Fruit fly (Drosophila melanogaster): ENCODE data around the gene Xport-A.
A peak's percentile ranks its signal among the peaks of the same experiment; 100 is the strongest.

The Xport-A gene

DNA sequence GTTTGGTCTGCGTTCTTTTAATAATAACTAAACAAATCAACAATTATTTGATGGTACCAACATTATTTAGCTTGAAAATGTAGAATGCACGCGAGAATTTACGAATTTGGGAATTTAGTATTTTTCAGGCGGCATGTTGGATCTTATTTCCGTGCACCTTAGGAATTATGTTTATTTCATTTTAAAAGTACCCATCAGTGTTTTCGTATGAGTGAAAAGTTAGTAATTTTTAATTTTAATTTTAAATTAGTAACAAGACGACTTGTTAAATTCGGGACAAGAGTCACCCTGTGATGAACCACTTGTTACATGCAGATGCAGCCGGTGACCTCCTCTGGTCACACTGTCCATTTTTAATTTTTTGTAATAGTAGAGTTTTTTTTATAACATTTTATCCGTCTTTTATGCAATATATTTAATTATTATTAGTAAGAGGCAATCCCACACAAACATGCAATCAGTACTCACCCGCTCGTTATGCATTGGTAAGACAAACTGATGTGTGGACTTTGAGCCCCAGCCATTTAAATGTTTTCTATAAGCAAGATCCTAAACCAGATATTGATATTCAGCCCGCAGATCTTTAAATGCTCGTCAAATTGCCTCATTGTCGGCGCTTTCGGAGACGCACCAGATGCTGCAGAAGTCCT, 37.7 kb downstream of the Xport-A start, which contains the start of the genes CG17186 and Arc42 (continued):
- TF ChIP-seq CG6854 (GFP tag; optimal IDR thresholded peaks at IDR 0.05) = no peak
- peak; percentile 28 for TF ChIP-seq CG10654 (GFP tag; optimal IDR thresholded peaks at IDR 0.05)
- no peak for TF ChIP-seq tio (GFP tag; optimal IDR thresholded peaks at IDR 0.05)
- TF ChIP-seq ro (GFP tag; IDR thresholded peaks at IDR 0.05) = no peak
- no peak for TF ChIP-seq gcm (GFP tag; optimal IDR thresholded peaks at IDR 0.05)
- TF ChIP-seq Gsc (GFP tag; IDR thresholded peaks at IDR 0.05) = no peak
- no peak for TF ChIP-seq Doc2 (GFP tag; IDR thresholded peaks at IDR 0.05)
- TF ChIP-seq CG4730 (GFP tag; IDR thresholded peaks at IDR 0.05) = no peak
- TF ChIP-seq Aef1 (GFP tag; IDR thresholded peaks at IDR 0.05) = no peak
- no peak for TF ChIP-seq usp (GFP tag; optimal IDR thresholded peaks at IDR 0.05)
- TF ChIP-seq Opbp (GFP tag; IDR thresholded peaks at IDR 0.05; ENCODE audit: partially characterized antibody) = no peak
- TF ChIP-seq Trl (optimal IDR thresholded peaks at IDR 0.05) = no peak
- no peak for TF ChIP-seq Trl (GFP tag; optimal IDR thresholded peaks at IDR 0.05)
- no peak for TF ChIP-seq cad (GFP tag; optimal IDR thresholded peaks at IDR 0.05)
- TF ChIP-seq CG12219 (GFP tag; optimal IDR thresholded peaks at IDR 0.05) = no peak
- no peak for TF ChIP-seq CG17912 (GFP tag; optimal IDR thresholded peaks at IDR 0.05)
- no peak for TF ChIP-seq CG9609 (GFP tag; optimal IDR thresholded peaks at IDR 0.05)
- TF ChIP-seq yki (optimal IDR thresholded peaks at IDR 0.05) = no peak
- peak in 1 of 3 experiments; percentile 21 for TF ChIP-seq lola (GFP tag; optimal IDR thresholded peaks at IDR 0.05)
- no peak for TF ChIP-seq CG6272 (GFP tag; IDR thresholded peaks at IDR 0.05)
- TF ChIP-seq nerfin-2 (GFP tag; IDR thresholded peaks at IDR 0.05; ENCODE audit: partially characterized antibody) = no peak
- no peak for TF ChIP-seq Nf-YA (GFP tag; IDR thresholded peaks at IDR 0.05)
- TF ChIP-seq CG17802 (tag; optimal IDR thresholded peaks at IDR 0.05) = no peak
- peak; percentile 69 for TF ChIP-seq sd (tag; optimal IDR thresholded peaks at IDR 0.05)
- no peak for TF ChIP-seq Hr3 (GFP tag; optimal IDR thresholded peaks at IDR 0.05)
- TF ChIP-seq pho (GFP tag; optimal IDR thresholded peaks at IDR 0.05) = no peak
- TF ChIP-seq CG9437 (GFP tag; optimal IDR thresholded peaks at IDR 0.05) = no peak
- no peak for TF ChIP-seq CG4854 (GFP tag; optimal IDR thresholded peaks at IDR 0.05)
- TF ChIP-seq mam (GFP tag; optimal IDR thresholded peaks at IDR 0.05) = no peak
- TF ChIP-seq gsb (GFP tag; IDR thresholded peaks at IDR 0.05) = no peak
- TF ChIP-seq CG3163 (GFP tag; optimal IDR thresholded peaks at IDR 0.05) = no peak
- TF ChIP-seq NC2α (GFP tag; optimal IDR thresholded peaks at IDR 0.05) = no peak
- TF ChIP-seq croc (GFP tag; conservative IDR thresholded peaks at IDR 0.05) = no peak
- no peak for TF ChIP-seq C15 (GFP tag; IDR thresholded peaks at IDR 0.05)
- no peak for TF ChIP-seq Poxn (GFP tag; IDR thresholded peaks at IDR 0.05)
- TF ChIP-seq CG14441 (GFP tag; IDR thresholded peaks at IDR 0.05) = no peak
- peak; percentile 88 for TF ChIP-seq CG15514 (GFP tag; optimal IDR thresholded peaks at IDR 0.05)
- peak; percentile 20 for TF ChIP-seq Hsf (GFP tag; optimal IDR thresholded peaks at IDR 0.05)
- TF ChIP-seq slou (GFP tag; optimal IDR thresholded peaks at IDR 0.05) = no peak
- no peak for TF ChIP-seq CG9876 (GFP tag; optimal IDR thresholded peaks at IDR 0.05)
- TF ChIP-seq fd102C (GFP tag; optimal IDR thresholded peaks at IDR 0.05) = no peak
- no peak for TF ChIP-seq Hr78 (GFP tag; optimal IDR thresholded peaks at IDR 0.05)
- no peak for TF ChIP-seq slbo (GFP tag; IDR thresholded peaks at IDR 0.05)
- no peak for TF ChIP-seq CG1832 (GFP tag; optimal IDR thresholded peaks at IDR 0.05)
- TF ChIP-seq tx (GFP tag; optimal IDR thresholded peaks at IDR 0.05) = no peak
- TF ChIP-seq CG15479 (GFP tag; optimal IDR thresholded peaks at IDR 0.05) = no peak
- no peak for TF ChIP-seq CG30431 (GFP tag; optimal IDR thresholded peaks at IDR 0.05)
- TF ChIP-seq CG1602 (GFP tag; optimal IDR thresholded peaks at IDR 0.05) = no peak
- peak; percentile 3 for TF ChIP-seq exex (tag; optimal IDR thresholded peaks at IDR 0.05)
- peak; percentile 67 for TF ChIP-seq CG12659 (GFP tag; optimal IDR thresholded peaks at IDR 0.05)
- TF ChIP-seq E2f1 (GFP tag; IDR thresholded peaks at IDR 0.05) = no peak
- TF ChIP-seq CG6689 (GFP tag; IDR thresholded peaks at IDR 0.05) = no peak

Data from whole organism, embryonic.